Worm (Caenorhabditis elegans) whole organism, L3 larva: ENCODE measurements around the gene fbxa-42.
"Not testable (repeated sequence)": the region's sequence is repeated elsewhere in the genome, so short reads cannot be mapped to it uniquely, and the experiment has no call there.

Experiments
- R02D3.7 ChIP-seq: fragments of 150-350 bp; optimal IDR thresholded peaks from 2 replicates; lab custom pipeline; 2014; ENCODE audit warnings: missing biosample characterization, missing genetic modification characterization
- ZK546.5 ChIP-seq: sonication (generic microtip); optimal IDR thresholded peaks from 2 replicates; lab custom pipeline; 2017; ENCODE audit warnings: missing biosample characterization, missing genetic modification characterization
- aly-2 ChIP-seq: fragments of 150-350 bp; optimal IDR thresholded peaks from 2 replicates; lab custom pipeline; 2014; ENCODE audit warnings: missing biosample characterization, missing genetic modification characterization
- ceh-28 ChIP-seq: fragments of 150-350 bp; optimal IDR thresholded peaks from 2 replicates; lab custom pipeline; 2014; ENCODE audit warnings: missing biosample characterization, missing genetic modification reagents, missing genetic modification characterization
- ceh-82 ChIP-seq: fragments of 150-350 bp; optimal IDR thresholded peaks from 2 replicates; lab custom pipeline; 2014; ENCODE audit warnings: missing biosample characterization, missing genetic modification characterization
- ceh-9 ChIP-seq: sonication (generic microtip); optimal IDR thresholded peaks from 2 replicates; lab custom pipeline; 2018; ENCODE audit warnings: missing biosample characterization, missing genetic modification characterization
- daf-12 ChIP-seq: fragments of 150-350 bp; optimal IDR thresholded peaks from 2 replicates; lab custom pipeline; 2014; ENCODE audit warnings: missing biosample characterization, missing genetic modification reagents, missing genetic modification characterization
- egl-27 ChIP-seq: sonication (generic microtip); optimal IDR thresholded peaks from 4 replicates; lab custom pipeline; 2017; ENCODE audit warnings: missing biosample characterization, missing genetic modification reagents, missing genetic modification characterization
- elt-1 ChIP-seq: fragments of 150-350 bp; optimal IDR thresholded peaks from 2 replicates; lab custom pipeline; 2014; ENCODE audit warnings: missing biosample characterization, missing genetic modification characterization
- elt-2 ChIP-seq: sonication (generic microtip); optimal IDR thresholded peaks from 2 replicates; lab custom pipeline; 2016; ENCODE audit warnings: missing genetic modification reagents, mild to moderate bottlenecking, missing genetic modification characterization, missing compliant biosample characterization
- elt-3 ChIP-seq, 3 experiments: fragments of 150-350 bp in 1 of 3; sonication (generic microtip) in 2 of 3; optimal IDR thresholded peaks; 2 replicates in 2 of 3; 4 replicates in 1 of 3; lab custom pipeline; 2014 to 2017; ENCODE audit warnings: missing biosample characterization in 3 of 3, missing genetic modification characterization in 3 of 3
- eor-1 ChIP-seq, 2 experiments: fragments of 150-350 bp; optimal IDR thresholded peaks; 2 replicates each; lab custom pipeline; 2014 to 2018; ENCODE audit warnings: missing biosample characterization in 2 of 2, missing genetic modification characterization in 2 of 2
- fkh-2 ChIP-seq: fragments of 150-350 bp; optimal IDR thresholded peaks from 2 replicates; lab custom pipeline; 2014; ENCODE audit warnings: missing biosample characterization, missing genetic modification reagents, missing genetic modification characterization
- hmg-11 ChIP-seq: sonication (generic microtip); optimal IDR thresholded peaks from 2 replicates; lab custom pipeline; 2016; ENCODE audit warnings: missing genetic modification characterization, missing compliant biosample characterization
- lin-15B ChIP-seq: fragments of 150-350 bp; optimal IDR thresholded peaks from 2 replicates; lab custom pipeline; 2014; ENCODE audit warnings: missing biosample characterization, missing genetic modification characterization
- lin-39 ChIP-seq: fragments of 150-350 bp; optimal IDR thresholded peaks from 2 replicates; lab custom pipeline; 2018; ENCODE audit warnings: missing biosample characterization, missing genetic modification reagents, missing genetic modification characterization
- lsy-12 ChIP-seq: sonication (generic microtip); optimal IDR thresholded peaks from 2 replicates; lab custom pipeline; 2016; ENCODE audit warnings: mild to moderate bottlenecking, missing genetic modification characterization, missing compliant biosample characterization
- mdl-1 ChIP-seq: fragments of 150-350 bp; optimal IDR thresholded peaks from 2 replicates; lab custom pipeline; 2014; ENCODE audit warnings: missing biosample characterization, missing genetic modification characterization
- mml-1 ChIP-seq: fragments of 150-350 bp; sonication (generic microtip); optimal IDR thresholded peaks from 3 replicates; lab custom pipeline; 2014; ENCODE audit warnings: missing biosample characterization, missing genetic modification characterization
- nfya-1 ChIP-seq: sonication (generic microtip); optimal IDR thresholded peaks from 2 replicates; lab custom pipeline; 2017; ENCODE audit warnings: missing genetic modification characterization, mild to moderate bottlenecking, missing compliant biosample characterization, antibody characterized with exemption, moderate library complexity; ENCODE audit not compliant: insufficient read depth
- nhr-11 ChIP-seq: fragments of 150-350 bp; optimal IDR thresholded peaks from 2 replicates; lab custom pipeline; 2014; ENCODE audit warnings: missing biosample characterization, missing genetic modification characterization
- nhr-237 ChIP-seq: fragments of 150-350 bp; optimal IDR thresholded peaks from 2 replicates; lab custom pipeline; 2014; ENCODE audit warnings: missing biosample characterization, missing genetic modification characterization
- nhr-25 ChIP-seq: sonication (generic microtip); optimal IDR thresholded peaks from 2 replicates; lab custom pipeline; 2017; ENCODE audit warnings: missing biosample characterization, missing genetic modification characterization
- nhr-28 ChIP-seq: fragments of 150-350 bp; optimal IDR thresholded peaks from 2 replicates; lab custom pipeline; 2014; ENCODE audit warnings: missing biosample characterization, missing genetic modification characterization
- nhr-43 ChIP-seq: sonication (generic microtip); optimal IDR thresholded peaks from 2 replicates; lab custom pipeline; 2016; ENCODE audit warnings: mild to moderate bottlenecking, missing genetic modification characterization, missing compliant biosample characterization; ENCODE audit not compliant: poor library complexity, severe bottlenecking
- nhr-67 ChIP-seq: fragments of 150-350 bp; optimal IDR thresholded peaks from 2 replicates; lab custom pipeline; 2014; ENCODE audit warnings: missing biosample characterization, missing genetic modification characterization
- nhr-76 ChIP-seq: fragments of 150-350 bp; sonication (generic microtip); optimal IDR thresholded peaks from 5 replicates; lab custom pipeline; 2014; ENCODE audit warnings: missing biosample characterization, missing genetic modification characterization
- nhr-77 ChIP-seq: fragments of 150-350 bp; optimal IDR thresholded peaks from 2 replicates; lab custom pipeline; 2014; ENCODE audit warnings: missing biosample characterization, missing genetic modification characterization
- pha-4 ChIP-seq: fragments of 150-350 bp; optimal IDR thresholded peaks from 2 replicates; lab custom pipeline; 2014; ENCODE audit warnings: missing biosample characterization, missing genetic modification reagents, missing genetic modification characterization
- pqm-1 ChIP-seq: fragments of 150-350 bp; optimal IDR thresholded peaks from 2 replicates; lab custom pipeline; 2017; ENCODE audit warnings: missing biosample characterization, missing genetic modification characterization, inconsistent platforms
- sea-2 ChIP-seq: fragments of 150-350 bp; sonication (generic microtip); optimal IDR thresholded peaks from 4 replicates; lab custom pipeline; 2014; ENCODE audit warnings: missing biosample characterization, missing genetic modification reagents, missing genetic modification characterization
- tbx-2 ChIP-seq: sonication (generic microtip); optimal IDR thresholded peaks from 2 replicates; lab custom pipeline; 2016; ENCODE audit warnings: mild to moderate bottlenecking, missing genetic modification characterization, missing compliant biosample characterization
- unc-62 ChIP-seq: fragments of 150-350 bp; sonication (generic microtip); optimal IDR thresholded peaks from 4 replicates; lab custom pipeline; 2014; ENCODE audit warnings: missing biosample characterization, missing genetic modification reagents, missing genetic modification characterization
- ztf-11 ChIP-seq: fragments of 150-350 bp; optimal IDR thresholded peaks from 2 replicates; lab custom pipeline; 2014; ENCODE audit warnings: missing biosample characterization, missing genetic modification characterization
- ztf-4 ChIP-seq: fragments of 150-350 bp; optimal IDR thresholded peaks from 2 replicates; lab custom pipeline; 2014; ENCODE audit warnings: missing biosample characterization, missing genetic modification characterization

The fbxa-42 gene

DNA sequence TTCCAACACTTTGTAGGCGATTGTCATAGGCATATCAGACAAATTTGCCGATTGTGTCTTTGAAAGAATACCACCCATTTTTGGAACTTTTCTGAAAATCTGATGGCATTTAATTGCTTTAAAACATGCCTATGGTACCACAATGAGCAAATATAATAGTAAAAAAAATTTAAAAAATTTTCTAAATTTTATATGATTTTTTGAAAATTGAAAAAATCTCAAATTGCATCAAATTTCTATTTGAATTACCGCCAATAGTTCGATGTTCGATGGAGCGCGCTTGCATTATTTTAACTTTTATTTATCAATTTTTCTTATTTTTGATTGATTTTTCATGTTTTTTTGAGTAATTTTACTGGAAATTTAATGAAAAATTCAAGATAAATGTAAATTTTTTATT is at the start of gene fbxa-42:
Gene fbxa-42 (minus strand): TSS at position 101 of the 400 bp plus-strand sequence.
- TF ChIP-seq fkh-2 (tag; lab: Kevin White, UChicago); elt-1 (tag; lab: Kevin White, UChicago); tbx-2: not testable (repeated sequence)

- TF ChIP-seq pha-4 (tag; lab: Kevin White, UChicago) (peak; percentile 23), pqm-1 (tag; lab: Kevin White, UChicago) (peak; percentile 4), aly-2 (tag; lab: Kevin White, UChicago) (no peak), nhr-43 (no peak), tbx-2 (no peak), elt-2 (peak; percentile 50), ZK546.5 (no peak), eor-1 (tag; optimal IDR thresholded peaks at IDR 0.05; lab: Kevin White, UChicago) (no peak), lin-39 (no peak)
These were observed 49.7 kb upstream of the fbxa-42 start for ce11 chrIII:2310996-2311395.

- TF ChIP-seq nhr-77 (tag; lab: Kevin White, UChicago) (no peak), nhr-11 (tag; lab: Kevin White, UChicago) (no peak)
These were observed 46.8 kb upstream of the fbxa-42 start, which contains the start of the genes fbxa-1 and Y54F10BM.20 for ce11 chrIII:2308026-2308425. Gene fbxa-1 (minus strand): TSS chrIII:2308126. Gene Y54F10BM.20 (plus strand): TSS chrIII:2308256.

- TF ChIP-seq ceh-82 (tag; lab: Kevin White, UChicago) (no peak), ztf-11 (tag; lab: Kevin White, UChicago) (no peak), ZK546.5 (no peak), hmg-11 (tag; lab: Kevin White, UChicago) (peak; percentile 63), sea-2 (GFP tag; lab: Kevin White, UChicago) (no peak), R02D3.7 (no peak), nfya-1 (tag; lab: Kevin White, UChicago) (peak; percentile 56), unc-62 (GFP tag; lab: Kevin White, UChicago) (no peak), lsy-12 (tag; lab: Kevin White, UChicago) (no peak), egl-27 (tag; lab: Kevin White, UChicago) (no peak), mdl-1 (tag; lab: Kevin White, UChicago) (no peak), ceh-9 (tag; lab: Kevin White, UChicago) (no peak), nhr-25 (tag; lab: Kevin White, UChicago) (peak; percentile 3), tbx-2 (no peak), nhr-76 (tag; lab: Kevin White, UChicago) (no peak), nhr-67 (tag; lab: Kevin White, UChicago) (no peak), nhr-28 (tag; lab: Kevin White, UChicago) (no peak), elt-2 (no peak), ceh-28 (tag; lab: Kevin White, UChicago) (peak; percentile 19), aly-2 (tag; lab: Kevin White, UChicago) (no peak), eor-1 (tag; optimal IDR thresholded peaks at IDR 0.05; lab: Kevin White, UChicago) (no peak), elt-3 (tag; optimal IDR thresholded peaks at IDR 0.05; lab: Kevin White, UChicago) (no peak), pha-4 (tag; lab: Kevin White, UChicago) (peak; percentile 61), nhr-237 (tag; lab: Kevin White, UChicago) (no peak)
These were observed 43.6 kb upstream of the fbxa-42 start, which contains the start of gene Y54F10BM.9 for ce11 chrIII:2304867-2305266. Gene Y54F10BM.9 (minus strand): TSS chrIII:2304927.

DNA sequence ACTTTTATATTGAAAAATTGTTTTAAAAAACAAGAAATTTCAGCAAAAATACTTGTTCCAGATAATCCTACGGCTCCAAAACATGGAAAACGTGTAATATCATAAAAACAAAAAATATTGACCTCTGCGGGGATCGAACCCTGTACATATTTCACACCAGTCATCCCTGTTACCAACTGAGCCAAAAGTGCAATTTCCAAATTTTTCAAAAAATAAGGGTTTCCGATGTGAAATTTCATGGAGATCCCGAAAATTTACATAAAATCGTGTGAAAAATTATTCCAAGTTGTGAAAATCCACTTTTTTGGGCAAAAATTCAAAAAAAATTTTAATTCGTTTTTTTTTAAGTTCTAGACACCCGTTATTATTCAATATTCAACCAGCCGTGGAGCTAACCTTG is 42.9 kb upstream of the fbxa-42 start:
- TF ChIP-seq mml-1 (tag; lab: Kevin White, UChicago) (no peak), sea-2 (GFP tag; lab: Kevin White, UChicago) (no peak), ceh-82 (tag; lab: Kevin White, UChicago) (no peak), eor-1 (tag; optimal IDR thresholded peaks at IDR 0.05; lab: Kevin White, UChicago) (no peak), elt-2 (no peak), ZK546.5 (no peak), nhr-67 (tag; lab: Kevin White, UChicago) (no peak), ztf-4 (tag; lab: Kevin White, UChicago) (no peak), daf-12 (no peak), egl-27 (tag; lab: Kevin White, UChicago) (no peak), nhr-77 (tag; lab: Kevin White, UChicago) (no peak), nhr-237 (tag; lab: Kevin White, UChicago) (no peak), nhr-11 (tag; lab: Kevin White, UChicago) (no peak), lsy-12 (tag; lab: Kevin White, UChicago) (no peak), lin-15B (tag; lab: Kevin White, UChicago) (no peak), mdl-1 (tag; lab: Kevin White, UChicago) (no peak), tbx-2 (no peak)
